Fruit fly (Drosophila melanogaster): ENCODE measurements around the gene CG8745.

CG8745 gene

dm6 chr3L:13842140-13842539 is 24.6 kb downstream of the CG8745 start, which contains the start of gene CG8757:
TSS of gene CG8757 (minus strand) at chr3L:13842240.
- no peak for TF ChIP-seq Mio (GFP tag; optimal IDR thresholded peaks at IDR 0.05)
- no peak for TF ChIP-seq sv (GFP tag; optimal IDR thresholded peaks at IDR 0.05)
- no peak for TF ChIP-seq Vsx2 (GFP tag; optimal IDR thresholded peaks at IDR 0.05; ENCODE audit: partially characterized antibody)
- no peak for TF ChIP-seq dmrt93B (GFP tag; optimal IDR thresholded peaks at IDR 0.05)
- TF ChIP-seq Hr78 (GFP tag; optimal IDR thresholded peaks at IDR 0.05), result no peak
- no peak for TF ChIP-seq CG32264 (GFP tag; optimal IDR thresholded peaks at IDR 0.05)
- TF ChIP-seq dsf (GFP tag; optimal IDR thresholded peaks at IDR 0.05; ENCODE audit: borderline replicate concordance), result no peak

DNA sequence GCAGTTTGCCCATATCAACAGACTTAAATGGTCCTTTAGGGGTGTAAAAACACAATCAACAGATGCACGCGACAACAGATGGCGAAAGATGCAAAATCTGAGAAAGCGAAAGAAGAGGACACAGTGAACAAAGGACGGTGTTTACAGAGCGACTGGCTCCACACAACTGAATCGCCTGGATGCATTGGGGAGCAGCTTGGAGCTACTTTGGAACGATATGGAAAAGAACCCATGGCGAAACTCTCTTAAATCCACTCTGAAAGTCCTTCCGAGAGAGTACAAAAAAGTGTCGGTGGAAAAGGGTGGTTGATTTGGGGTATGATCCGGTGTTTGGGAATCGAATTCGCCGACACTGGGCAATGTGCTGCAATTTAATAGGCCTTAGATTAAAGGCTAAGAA is 26.0 kb downstream of the CG8745 start:
- TF ChIP-seq foxo (GFP tag; optimal IDR thresholded peaks at IDR 0.05) (no peak), CrebA (GFP tag; optimal IDR thresholded peaks at IDR 0.05; ENCODE audit: borderline replicate concordance) (no peak), sage (GFP tag; optimal IDR thresholded peaks at IDR 0.05) (no peak), jim (GFP tag; optimal IDR thresholded peaks at IDR 0.05) (no peak), CG32264 (GFP tag; optimal IDR thresholded peaks at IDR 0.05) (no peak), dsf (GFP tag; optimal IDR thresholded peaks at IDR 0.05; ENCODE audit: borderline replicate concordance) (no peak), brk (GFP tag; optimal IDR thresholded peaks at IDR 0.05) (no peak), Jra (GFP tag; optimal IDR thresholded peaks at IDR 0.05) (no peak), rgr (GFP tag; optimal IDR thresholded peaks at IDR 0.05) (no peak), usp (GFP tag; optimal IDR thresholded peaks at IDR 0.05) (no peak), Dif (GFP tag; optimal IDR thresholded peaks at IDR 0.05; ENCODE audit: partially characterized antibody) (no peak), h (GFP tag; optimal IDR thresholded peaks at IDR 0.05) (no peak), GATAd (GFP tag; optimal IDR thresholded peaks at IDR 0.05) (no peak), dmrt93B (GFP tag; optimal IDR thresholded peaks at IDR 0.05) (no peak)

- TF ChIP-seq Abd-B (GFP tag; optimal IDR thresholded peaks at IDR 0.05) (no peak), Mio (GFP tag; optimal IDR thresholded peaks at IDR 0.05) (no peak), tai (GFP tag; optimal IDR thresholded peaks at IDR 0.05) (no peak), Hr83 (GFP tag; optimal IDR thresholded peaks at IDR 0.05; ENCODE audit: poor library complexity, severe bottlenecking) (no peak), Jra (GFP tag; optimal IDR thresholded peaks at IDR 0.05) (no peak), N (GFP tag; optimal IDR thresholded peaks at IDR 0.05) (no peak), dmrt93B (GFP tag; optimal IDR thresholded peaks at IDR 0.05) (no peak), ey (GFP tag; optimal IDR thresholded peaks at IDR 0.05) (no peak), Rel (GFP tag; optimal IDR thresholded peaks at IDR 0.05) (no peak), Rel (tag; optimal IDR thresholded peaks at IDR 0.05) (no peak), pan (optimal IDR thresholded peaks at IDR 0.05) (no peak), Dfd (GFP tag; optimal IDR thresholded peaks at IDR 0.05) (no peak), jim (GFP tag; optimal IDR thresholded peaks at IDR 0.05) (no peak), br (GFP tag; optimal IDR thresholded peaks at IDR 0.05) (no peak), fru (GFP tag; optimal IDR thresholded peaks at IDR 0.05) (no peak), Sp1 (GFP tag; optimal IDR thresholded peaks at IDR 0.05) (no peak), dsf (GFP tag; optimal IDR thresholded peaks at IDR 0.05; ENCODE audit: borderline replicate concordance) (no peak), woc (GFP tag; optimal IDR thresholded peaks at IDR 0.05) (no peak), sv (GFP tag; optimal IDR thresholded peaks at IDR 0.05) (no peak), CG32264 (GFP tag; optimal IDR thresholded peaks at IDR 0.05) (no peak)
Measured at dm6 chr3L:13837456-13837855, 29.2 kb downstream of the CG8745 start, which contains the start of gene CG43184. TSS of gene CG43184 (plus strand) at chr3L:13837756.
